Fruit fly (Drosophila melanogaster) S2 (cell line): Measurements from ENCODE around the gene CG32939.
"Not testable (repeated sequence)": the region's sequence is repeated elsewhere in the genome, so short reads cannot be mapped to it uniquely, and the experiment has no call there.

Source experiments
- CG8478 ChIP-seq: fragments of >200 bp; optimal IDR thresholded peaks from 2 replicates; lab custom pipeline; 2018
- CTCF ChIP-seq, 2 experiments: fragments of >200 bp; optimal IDR thresholded peaks; 2 replicates each; lab custom pipeline; 2018

Gene CG32939

DNA sequence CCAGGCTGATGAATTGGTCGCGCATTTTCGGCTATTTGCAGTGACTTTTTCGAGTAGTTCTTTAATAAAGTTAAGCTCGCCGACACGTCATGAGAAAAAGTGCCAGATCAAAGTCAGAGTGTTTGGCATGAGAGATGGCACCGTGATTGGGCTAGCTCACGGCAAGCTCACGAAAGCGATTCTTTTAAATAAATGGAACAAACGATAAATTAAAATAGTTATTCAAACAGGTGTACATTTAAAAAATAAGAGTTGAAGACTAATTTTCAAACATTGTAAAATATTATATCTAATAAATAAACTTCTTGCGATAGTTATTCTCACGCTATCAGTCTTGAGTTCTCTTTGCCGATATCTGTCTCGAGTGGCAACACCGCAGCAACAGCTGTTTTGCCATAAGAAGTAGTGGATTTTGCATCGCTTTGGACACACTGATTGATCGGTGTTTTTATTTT lies at the start of gene CG32939, which contains the start of the genes Unc-115b and p24-2:
CG32939 (plus strand) TSS at position 405 of the 455 bp plus-strand sequence.
Unc-115b (minus strand) TSS at position 101 of the 455 bp plus-strand sequence.
p24-2 (minus strand) TSS at position 120 of the 455 bp plus-strand sequence.
- TF ChIP-seq CG8478 (lab: Kevin White, UChicago); CTCF (optimal IDR thresholded peaks at IDR 0.05; lab: Kevin White, UChicago): not testable (repeated sequence)

DNA sequence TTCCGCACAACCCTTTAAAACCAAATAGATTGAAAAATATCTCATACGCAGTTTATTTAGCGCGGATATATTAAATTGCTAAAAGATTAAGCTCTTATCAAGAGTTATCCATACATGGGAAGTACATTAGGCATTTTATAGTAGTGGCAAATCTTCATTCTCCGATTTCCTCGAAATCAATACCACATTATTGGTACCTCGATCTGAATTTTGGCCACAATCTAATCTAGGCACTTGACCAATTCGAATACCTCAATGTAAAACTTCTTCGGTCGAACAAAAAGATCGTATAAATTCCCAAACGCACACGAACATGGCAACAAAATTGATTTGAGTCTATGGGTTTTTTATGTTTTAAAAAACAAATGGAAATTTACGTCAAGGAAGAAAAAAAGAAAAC lies 48.9 kb upstream of the CG32939 start:
- no peak for TF ChIP-seq CTCF (optimal IDR thresholded peaks at IDR 0.05; lab: Kevin White, UChicago)
- no peak for TF ChIP-seq CG8478 (lab: Kevin White, UChicago)

DNA sequence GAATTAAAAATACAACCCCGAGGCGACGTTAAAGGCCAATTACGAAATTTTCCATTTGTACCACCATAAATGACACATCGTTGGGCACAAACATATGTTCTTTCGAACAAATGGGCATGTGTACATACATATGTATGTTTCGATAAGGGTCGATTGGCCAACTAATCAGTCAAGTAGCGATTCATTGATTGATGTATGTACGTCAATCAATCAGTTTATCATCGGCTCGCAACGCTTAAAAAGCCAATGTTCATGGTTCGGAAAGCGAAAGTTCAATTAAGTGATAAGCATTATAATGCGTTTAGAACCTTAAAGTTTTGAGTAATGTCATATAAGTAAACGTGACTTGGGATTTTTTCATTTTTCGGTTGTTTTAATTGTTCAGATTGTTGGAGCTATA lies 48.3 kb upstream of the CG32939 start:
- no peak for TF ChIP-seq CTCF (optimal IDR thresholded peaks at IDR 0.05; lab: Kevin White, UChicago)
- TF ChIP-seq CG8478 (lab: Kevin White, UChicago), result no peak

DNA sequence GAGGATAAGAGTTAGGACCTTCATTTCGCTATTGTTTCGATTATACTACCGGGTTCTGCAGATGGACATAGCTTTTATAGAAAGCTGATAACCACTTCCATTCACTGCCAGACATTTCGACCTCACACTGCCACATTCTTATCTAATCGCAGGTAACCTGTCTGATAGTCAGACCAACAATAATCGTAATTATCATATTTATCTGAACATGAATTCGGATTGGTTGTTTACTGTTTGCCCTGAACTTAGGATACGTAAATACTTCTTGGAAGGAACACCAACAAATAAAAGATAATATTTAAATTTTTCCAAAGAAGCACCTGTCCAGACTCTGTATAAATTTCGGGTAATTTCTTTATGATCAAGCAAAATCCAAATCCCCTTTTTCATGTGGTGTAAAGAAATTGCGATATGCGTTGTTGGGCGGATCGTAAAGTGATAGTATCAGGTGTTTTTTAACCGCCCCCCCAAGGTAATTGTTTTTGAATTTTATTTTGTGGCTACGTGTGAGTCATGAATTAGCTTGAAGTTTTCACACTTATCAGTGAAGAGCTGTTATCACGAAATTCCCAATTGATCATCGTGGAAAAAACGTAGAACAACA lies 46.7 kb upstream of the CG32939 start, which contains the start of gene Fst:
Fst (minus strand) TSS at position 51 of the 604 bp plus-strand sequence.
- TF ChIP-seq CG8478 (lab: Kevin White, UChicago) (no peak), CTCF (optimal IDR thresholded peaks at IDR 0.05; lab: Kevin White, UChicago) (no peak)

DNA sequence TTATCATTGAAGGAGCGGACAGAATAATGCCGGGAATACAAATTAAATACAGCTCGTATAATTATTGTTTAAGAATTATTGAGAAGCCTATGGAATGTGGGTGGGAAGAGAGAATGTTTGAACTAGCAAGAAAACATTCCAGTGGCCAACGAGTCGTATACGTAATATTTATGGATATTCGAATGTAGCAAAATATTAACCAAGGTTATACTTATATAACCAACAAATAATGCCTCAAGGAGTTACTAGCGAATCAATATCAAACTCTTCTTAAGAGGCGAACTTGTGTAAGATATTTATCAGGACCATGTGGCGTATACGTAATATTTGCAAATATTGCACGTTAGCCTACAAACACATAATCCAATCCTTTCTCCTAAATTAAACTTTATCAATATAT lies 27.5 kb upstream of the CG32939 start:
- no peak for TF ChIP-seq CG8478 (lab: Kevin White, UChicago)
- TF ChIP-seq CTCF (optimal IDR thresholded peaks at IDR 0.05; lab: Kevin White, UChicago), result no peak

DNA sequence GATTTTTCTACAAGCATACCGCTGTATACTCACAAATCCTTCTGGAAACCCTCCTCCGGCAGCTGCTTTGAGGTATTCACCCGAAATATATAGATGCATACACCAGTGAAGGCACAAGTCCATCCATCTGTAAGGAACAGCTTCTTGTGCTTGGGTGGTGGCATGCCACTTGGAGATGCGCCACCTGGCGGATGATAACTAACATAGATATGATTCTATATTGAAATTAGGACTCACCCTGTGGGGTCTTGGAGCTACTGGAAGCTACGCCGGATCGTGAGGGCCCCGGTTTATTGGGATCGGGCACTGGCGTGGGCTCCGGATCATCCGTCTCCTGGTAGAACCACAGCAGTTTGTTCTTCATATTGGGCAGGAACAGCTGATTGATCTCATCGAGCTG lies 19.7 kb upstream of the CG32939 start:
- TF ChIP-seq CTCF (optimal IDR thresholded peaks at IDR 0.05; lab: Kevin White, UChicago), result peak; percentile 63 to 64
- no peak for TF ChIP-seq CG8478 (lab: Kevin White, UChicago)

DNA sequence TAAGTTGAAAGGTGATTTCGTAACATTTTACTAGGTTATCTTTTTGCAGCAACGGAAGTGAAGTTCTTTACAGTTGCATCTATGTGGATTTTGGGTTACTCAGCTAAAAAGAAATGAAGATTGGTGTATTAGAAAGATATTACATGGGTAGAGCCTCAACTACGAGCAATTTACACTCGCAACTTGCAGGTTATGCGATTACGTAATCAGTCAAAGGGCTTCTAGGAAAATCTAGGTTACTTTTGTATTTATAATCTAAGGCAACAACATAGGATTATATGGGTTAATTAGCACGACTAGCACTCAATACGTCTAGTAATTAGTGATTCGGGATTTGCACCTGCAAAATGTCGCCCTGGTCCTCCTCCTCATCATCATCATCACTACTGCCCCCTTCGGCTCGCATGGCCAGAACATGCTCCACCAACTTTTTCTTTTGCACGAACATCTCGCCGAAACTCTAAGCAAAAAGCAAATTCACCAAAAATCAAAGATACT lies 18.6 kb upstream of the CG32939 start, which contains the start of gene Dhc1:
Dhc1 (minus strand) TSS at position 448 of the 498 bp plus-strand sequence.
- TF ChIP-seq CTCF (optimal IDR thresholded peaks at IDR 0.05; lab: Kevin White, UChicago) (no peak), CG8478 (lab: Kevin White, UChicago) (no peak)

DNA sequence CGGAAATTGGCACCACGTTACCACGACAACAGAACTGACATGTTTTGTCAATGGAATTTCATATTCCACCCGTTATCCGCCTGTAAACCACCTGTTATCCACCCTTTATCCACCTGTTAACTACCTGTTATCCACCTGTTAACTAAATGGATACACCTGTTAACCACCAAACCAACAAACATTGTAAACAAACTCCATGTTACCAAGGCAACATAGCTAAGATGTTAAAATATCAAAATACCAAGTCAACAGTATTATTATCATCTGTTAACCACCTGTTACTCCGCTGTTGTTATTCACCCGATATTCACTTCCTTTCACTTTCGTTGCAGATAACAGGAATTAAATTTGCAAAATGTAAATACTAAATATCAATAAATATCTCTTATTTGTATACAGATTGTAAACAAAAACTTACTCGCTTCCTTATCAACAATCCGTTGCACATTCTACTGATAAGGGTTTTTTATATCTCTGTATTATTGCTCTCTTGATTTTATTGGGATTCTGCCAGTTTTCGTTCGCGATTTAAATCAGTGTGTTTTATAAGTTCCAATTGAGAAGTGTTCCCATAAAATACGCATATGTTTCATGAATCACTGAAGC lies 17.8 kb upstream of the CG32939 start, which contains the start of gene Nepl12:
Nepl12 (plus strand) TSS at position 556 of the 606 bp plus-strand sequence.
- TF ChIP-seq CTCF (optimal IDR thresholded peaks at IDR 0.05; lab: Kevin White, UChicago), result no peak
- TF ChIP-seq CG8478 (lab: Kevin White, UChicago), result no peak

DNA sequence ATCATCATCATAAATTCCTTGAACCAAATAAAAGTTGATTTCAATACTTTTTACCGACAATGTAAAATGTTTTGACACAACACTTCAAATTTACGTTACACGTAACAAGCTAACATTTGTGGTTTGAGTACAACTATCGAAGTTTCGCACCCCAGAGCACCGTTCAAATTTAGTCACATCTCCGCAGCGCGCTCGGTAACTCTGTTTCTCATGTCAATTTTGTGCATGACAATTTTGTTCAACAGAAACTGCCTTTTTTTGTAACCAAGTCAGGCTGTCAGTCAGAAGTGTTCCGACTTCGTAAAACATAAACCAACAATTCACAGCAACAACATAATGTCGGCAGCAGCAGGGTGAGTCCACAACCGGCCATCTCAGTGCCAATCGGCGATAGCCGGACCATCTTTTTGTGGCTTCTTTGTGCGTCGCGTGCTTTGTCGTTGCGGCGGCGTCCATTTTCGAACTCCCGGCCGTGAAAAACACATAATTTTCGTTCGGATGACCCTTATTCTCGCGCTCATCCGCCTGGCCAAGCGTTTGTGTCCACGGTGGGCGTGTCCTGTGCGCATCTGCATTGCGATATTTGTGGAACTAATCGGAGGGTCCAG lies 15.0 kb upstream of the CG32939 start, which contains the start of gene p23:
p23 (plus strand) TSS at position 194 of the 608 bp plus-strand sequence.
- TF ChIP-seq CG8478 (lab: Kevin White, UChicago) (no peak), CTCF (optimal IDR thresholded peaks at IDR 0.05; lab: Kevin White, UChicago) (peak; percentile 79 to 80)

DNA sequence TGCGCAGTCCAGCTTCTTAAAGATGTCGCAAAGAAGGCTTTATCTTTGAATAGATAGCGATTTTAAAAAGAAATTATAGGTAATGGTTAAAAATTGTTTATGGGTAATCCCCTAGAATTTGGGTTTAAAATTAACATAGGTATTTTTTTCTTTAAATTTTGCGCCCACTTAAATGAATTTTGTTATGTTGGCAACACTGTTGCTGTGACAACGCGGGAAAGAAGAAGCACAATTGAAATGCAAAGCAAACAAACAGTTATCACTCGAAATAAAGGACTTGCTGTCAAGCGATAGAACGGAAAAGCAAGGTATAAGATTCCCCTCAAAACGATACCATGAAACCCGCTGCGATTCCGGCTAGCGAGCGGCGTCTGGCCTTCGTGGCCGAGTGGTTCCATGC lies 13.1 kb upstream of the CG32939 start, which contains the start of gene nmdyn-D7:
nmdyn-D7 (plus strand) TSS at position 194 of the 400 bp plus-strand sequence.
- TF ChIP-seq CTCF (optimal IDR thresholded peaks at IDR 0.05; lab: Kevin White, UChicago), result no peak
- TF ChIP-seq CG8478 (lab: Kevin White, UChicago), result no peak

DNA sequence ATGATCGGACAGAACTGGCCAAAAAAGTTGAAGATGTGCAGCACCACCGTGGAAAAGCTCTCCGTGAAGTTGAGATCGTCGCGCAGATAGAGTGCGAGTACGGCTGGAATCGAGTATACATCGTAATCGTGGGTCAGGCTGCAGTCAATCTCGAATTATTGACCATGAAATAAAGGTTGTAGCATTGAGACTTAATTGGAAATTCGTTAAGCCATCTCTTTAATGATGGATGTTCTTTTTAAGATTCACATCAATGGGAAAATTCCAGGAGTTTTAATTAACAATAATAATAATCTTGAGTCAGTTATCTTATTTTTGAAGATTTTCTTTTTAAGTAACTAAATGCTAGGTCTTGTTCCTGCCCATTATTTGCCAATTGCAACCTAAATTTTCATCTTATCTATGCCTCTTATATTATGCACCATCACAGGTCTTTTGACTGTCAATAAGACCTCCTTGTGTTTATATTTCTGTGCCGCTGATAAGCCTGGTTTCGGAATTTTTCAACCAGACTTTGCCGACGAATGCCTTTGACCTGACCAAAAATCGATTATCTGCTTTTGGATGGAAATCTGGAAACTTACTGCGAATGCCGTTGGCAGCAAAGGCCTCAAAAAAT lies 9.7 kb upstream of the CG32939 start:
- TF ChIP-seq CG8478 (lab: Kevin White, UChicago) (no peak), CTCF (optimal IDR thresholded peaks at IDR 0.05; lab: Kevin White, UChicago) (no peak)

DNA sequence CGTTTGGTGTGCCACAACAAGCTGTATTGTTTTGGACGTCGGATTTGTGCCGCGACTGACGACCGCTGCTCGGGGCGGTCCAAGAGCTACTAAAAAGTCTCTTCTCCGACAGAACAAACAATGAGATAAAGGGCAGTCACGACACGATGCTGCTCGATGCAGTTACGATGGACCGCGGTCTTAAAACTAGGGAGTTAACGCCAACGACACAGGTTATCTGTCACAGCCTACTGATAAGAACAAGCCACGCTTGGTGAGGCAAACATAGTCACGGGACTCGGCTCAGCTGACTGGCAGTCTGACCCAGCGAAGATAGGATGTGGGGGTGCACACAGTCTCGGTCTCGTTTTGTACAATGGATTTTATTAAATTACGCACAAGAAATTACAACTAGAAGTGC lies 8.8 kb upstream of the CG32939 start, which contains the start of gene CG9444:
CG9444 (minus strand) TSS at position 140 of the 400 bp plus-strand sequence.
- no peak for TF ChIP-seq CTCF (optimal IDR thresholded peaks at IDR 0.05; lab: Kevin White, UChicago)
- TF ChIP-seq CG8478 (lab: Kevin White, UChicago), result no peak

DNA sequence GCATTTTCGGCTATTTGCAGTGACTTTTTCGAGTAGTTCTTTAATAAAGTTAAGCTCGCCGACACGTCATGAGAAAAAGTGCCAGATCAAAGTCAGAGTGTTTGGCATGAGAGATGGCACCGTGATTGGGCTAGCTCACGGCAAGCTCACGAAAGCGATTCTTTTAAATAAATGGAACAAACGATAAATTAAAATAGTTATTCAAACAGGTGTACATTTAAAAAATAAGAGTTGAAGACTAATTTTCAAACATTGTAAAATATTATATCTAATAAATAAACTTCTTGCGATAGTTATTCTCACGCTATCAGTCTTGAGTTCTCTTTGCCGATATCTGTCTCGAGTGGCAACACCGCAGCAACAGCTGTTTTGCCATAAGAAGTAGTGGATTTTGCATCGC lies 7.5 kb upstream of the CG32939 start, which contains the start of the genes eca and CG18542:
eca (minus strand) TSS at position 101 of the 400 bp plus-strand sequence.
CG18542 (plus strand) TSS at position 385 of the 400 bp plus-strand sequence.
- not testable (repeated sequence) for TF ChIP-seq CG8478 (lab: Kevin White, UChicago); CTCF (optimal IDR thresholded peaks at IDR 0.05; lab: Kevin White, UChicago)

DNA sequence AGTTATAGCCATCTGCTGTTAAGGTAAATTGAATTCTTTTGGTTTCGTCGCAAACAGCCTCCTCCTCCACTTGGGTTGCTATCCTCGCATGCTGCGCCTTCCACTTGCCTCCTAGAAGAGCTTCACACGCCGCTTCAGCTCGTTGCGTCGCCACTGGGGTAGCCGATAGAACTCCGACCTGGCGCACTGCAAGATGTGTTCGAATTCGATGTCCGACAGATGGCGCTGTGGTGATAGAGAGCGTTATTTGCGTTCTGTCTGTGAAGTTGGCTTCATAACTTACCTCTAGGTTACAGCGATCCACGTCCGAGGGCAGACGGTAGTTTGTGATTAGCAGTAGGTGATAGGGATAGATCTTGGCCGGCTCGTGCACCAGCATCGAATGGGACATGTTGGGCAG lies 2.1 kb downstream of the CG32939 start:
- TF ChIP-seq CG8478 (lab: Kevin White, UChicago) (no peak), CTCF (optimal IDR thresholded peaks at IDR 0.05; lab: Kevin White, UChicago) (peak; percentile 73 to 85)
